Worm (Caenorhabditis elegans) whole organism, L2 larva: ENCODE data around the gene T07H3.8.

Source experiments
- ZK546.5 ChIP-seq: sonication (generic microtip); optimal IDR thresholded peaks from 2 replicates; lab custom pipeline; 2017; ENCODE audit warnings: missing biosample characterization, missing genetic modification characterization
- aly-2 ChIP-seq: fragments of 150-350 bp; optimal IDR thresholded peaks from 2 replicates; lab custom pipeline; 2014; ENCODE audit warnings: missing biosample characterization, missing genetic modification characterization
- elt-1 ChIP-seq: fragments of 150-350 bp; optimal IDR thresholded peaks from 2 replicates; lab custom pipeline; 2014; ENCODE audit warnings: missing biosample characterization, missing genetic modification characterization
- lin-13 ChIP-seq: fragments of 150-350 bp; optimal IDR thresholded peaks from 2 replicates; lab custom pipeline; 2014; ENCODE audit warnings: missing biosample characterization, missing genetic modification reagents, missing genetic modification characterization
- nhr-12 ChIP-seq: fragments of 150-350 bp; optimal IDR thresholded peaks from 2 replicates; lab custom pipeline; 2014; ENCODE audit warnings: missing biosample characterization, missing genetic modification characterization
- nhr-237 ChIP-seq: fragments of 150-350 bp; optimal IDR thresholded peaks from 2 replicates; lab custom pipeline; 2014; ENCODE audit warnings: missing biosample characterization, missing genetic modification characterization
- nhr-6 ChIP-seq: fragments of 150-350 bp; optimal IDR thresholded peaks from 2 replicates; lab custom pipeline; 2014; ENCODE audit warnings: missing biosample characterization, missing genetic modification characterization
- unc-55 ChIP-seq: fragments of 150-350 bp; sonication (generic microtip); optimal IDR thresholded peaks from 3 replicates; lab custom pipeline; 2014; ENCODE audit warnings: missing biosample characterization, missing genetic modification reagents, missing genetic modification characterization
- ztf-11 ChIP-seq: sonication (generic microtip); optimal IDR thresholded peaks from 2 replicates; lab custom pipeline; 2017; ENCODE audit warnings: missing biosample characterization, missing genetic modification characterization

DNA sequence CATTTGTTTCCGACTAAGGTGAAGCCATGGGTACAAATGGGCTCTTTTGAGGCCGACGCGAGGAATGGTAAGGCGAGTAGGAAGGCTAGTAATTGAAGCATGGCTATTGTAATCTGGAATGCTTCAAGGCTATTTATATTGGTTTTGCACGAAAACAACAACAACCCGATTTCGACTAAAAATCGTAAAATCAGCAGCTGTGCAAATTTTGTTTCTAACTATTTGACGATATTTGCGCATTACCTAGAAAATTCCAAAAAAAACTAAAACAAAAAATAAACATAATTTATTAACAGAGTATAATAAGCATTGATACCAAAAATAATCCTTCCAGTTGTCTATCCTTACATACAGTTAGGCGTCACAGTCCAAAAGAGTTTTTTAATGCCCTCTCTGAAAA lies 8.7 kb downstream of the T07H3.8 start, which contains the start of gene clec-20:
- TF ChIP-seq unc-55 (GFP tag; lab: Kevin White, UChicago) (no peak), nhr-237 (tag; lab: Kevin White, UChicago) (no peak), ztf-11 (no peak), ZK546.5 (no peak), nhr-6 (tag; lab: Kevin White, UChicago) (no peak), aly-2 (tag; lab: Kevin White, UChicago) (no peak), elt-1 (tag; lab: Kevin White, UChicago) (no peak), nhr-12 (no peak), lin-13 (no peak)
